Fruit fly (Drosophila melanogaster) whole organism, embryonic: ENCODE measurements around the gene drn.
A peak's percentile ranks its signal among the peaks of the same experiment; 100 is the strongest.

Experiments used
- Blimp-1 ChIP-seq: fragments of 200-800 bp; sonication (Bioruptor generic); optimal IDR thresholded peaks from 3 replicates; lab custom pipeline; 2018; ENCODE audit warnings: missing biosample characterization, missing genetic modification characterization, mild to moderate bottlenecking, moderate library complexity, missing genetic modification reagents
- BtbVII ChIP-seq: fragments of 200-800 bp; sonication (Bioruptor generic); optimal IDR thresholded peaks from 3 replicates; lab custom pipeline; 2017; ENCODE audit warnings: missing biosample characterization, mild to moderate bottlenecking, missing genetic modification characterization
- CG10209 ChIP-seq: fragments of 200-800 bp; sonication (Bioruptor generic); optimal IDR thresholded peaks from 3 replicates; lab custom pipeline; 2017; ENCODE audit warnings: missing biosample characterization, mild to moderate bottlenecking, missing genetic modification characterization, missing genetic modification reagents
- CG10267 ChIP-seq: fragments of 200-800 bp; sonication (Bioruptor generic); optimal IDR thresholded peaks from 2 replicates; lab custom pipeline; 2018; ENCODE audit warnings: missing biosample characterization, mild to moderate bottlenecking, missing genetic modification characterization, moderate library complexity
- CG10959 ChIP-seq: fragments of 200-800 bp; sonication (Bioruptor generic); IDR thresholded peaks from 2 replicates; pipeline ENCODE4 v1.3.6; 2022; ENCODE audit warnings: missing biosample characterization, missing genetic modification characterization
- CG12236 ChIP-seq: fragments of 200-800 bp; sonication (Bioruptor generic); optimal IDR thresholded peaks from 2 replicates; lab custom pipeline; 2016; ENCODE audit warnings: missing biosample characterization, missing genetic modification characterization
- CG12391 ChIP-seq: fragments of 200-800 bp; sonication (Bioruptor generic); optimal IDR thresholded peaks from 3 replicates; lab custom pipeline; 2018; ENCODE audit warnings: missing biosample characterization, mild to moderate bottlenecking, missing genetic modification characterization, moderate library complexity
- CG14441 ChIP-seq: fragments of 200-800 bp; sonication (Bioruptor generic); IDR thresholded peaks from 2 replicates; pipeline ENCODE4 v1.3.6; 2022; ENCODE audit warnings: missing biosample characterization, missing genetic modification characterization
- CG15601 ChIP-seq: fragments of 200-800 bp; sonication (Bioruptor generic); optimal IDR thresholded peaks from 3 replicates; lab custom pipeline; 2019; ENCODE audit warnings: missing biosample characterization, mild to moderate bottlenecking, missing genetic modification characterization, moderate library complexity
- CG1603 ChIP-seq: fragments of 200-800 bp; sonication (Bioruptor generic); optimal IDR thresholded peaks from 2 replicates; lab custom pipeline; 2019; ENCODE audit warnings: missing biosample characterization, mild to moderate bottlenecking, missing genetic modification characterization, moderate library complexity
- CG18764 ChIP-seq: fragments of 200-800 bp; sonication (Bioruptor generic); optimal IDR thresholded peaks from 3 replicates; lab custom pipeline; 2016; ENCODE audit warnings: missing biosample characterization, missing genetic modification characterization
- CG2875 ChIP-seq: fragments of 200-800 bp; sonication (Bioruptor generic); optimal IDR thresholded peaks from 2 replicates; lab custom pipeline; 2017; ENCODE audit warnings: missing biosample characterization, mild to moderate bottlenecking, missing genetic modification characterization, missing genetic modification reagents
- CG30403 ChIP-seq: fragments of 200-800 bp; sonication (Bioruptor generic); optimal IDR thresholded peaks from 3 replicates; lab custom pipeline; 2016; ENCODE audit warnings: missing biosample characterization, missing genetic modification characterization
- CG32532 ChIP-seq: fragments of 200-800 bp; sonication (Bioruptor generic); IDR thresholded peaks from 2 replicates; pipeline ENCODE4 v1.3.6; 2022; ENCODE audit warnings: missing biosample characterization, missing genetic modification characterization
- CG34224 ChIP-seq: fragments of 200-800 bp; sonication (Bioruptor generic); IDR thresholded peaks from 3 replicates; pipeline ENCODE4 v1.3.6; 2022; ENCODE audit warnings: missing biosample characterization, missing genetic modification characterization; ENCODE audit not compliant: partially characterized antibody
- CG3847 ChIP-seq: fragments of 200-800 bp; sonication (Bioruptor generic); IDR thresholded peaks from 2 replicates; pipeline ENCODE4 v1.3.6; 2022; ENCODE audit warnings: missing biosample characterization, missing genetic modification characterization
- CG4328 ChIP-seq: fragments of 200-800 bp; sonication (Bioruptor generic); optimal IDR thresholded peaks from 3 replicates; lab custom pipeline; 2017; ENCODE audit warnings: missing biosample characterization, missing genetic modification reagents, missing genetic modification characterization
- CG4424 ChIP-seq: fragments of 200-800 bp; sonication (Bioruptor generic); optimal IDR thresholded peaks from 3 replicates; lab custom pipeline; 2016; ENCODE audit warnings: missing biosample characterization, missing genetic modification characterization
- CG4707 ChIP-seq: fragments of 200-800 bp; sonication (Bioruptor generic); optimal IDR thresholded peaks from 2 replicates; lab custom pipeline; 2018; ENCODE audit warnings: missing biosample characterization, mild to moderate bottlenecking, missing genetic modification characterization, moderate library complexity
- CG6765 ChIP-seq: fragments of 200-800 bp; sonication (Bioruptor generic); optimal IDR thresholded peaks from 3 replicates; lab custom pipeline; 2017; ENCODE audit warnings: missing biosample characterization, mild to moderate bottlenecking, missing genetic modification characterization
- CTCF ChIP-seq: fragments of 200-800 bp; sonication (Bioruptor generic); optimal IDR thresholded peaks from 2 replicates; lab custom pipeline; 2017; ENCODE audit warnings: missing biosample characterization, mild to moderate bottlenecking, missing genetic modification characterization, moderate library complexity
- Chrac-16 ChIP-seq: fragments of 200-800 bp; sonication (Bioruptor generic); optimal IDR thresholded peaks from 3 replicates; lab custom pipeline; 2016; ENCODE audit warnings: missing biosample characterization, missing genetic modification characterization
- Dbx ChIP-seq: fragments of 200-800 bp; sonication (Bioruptor generic); IDR thresholded peaks from 3 replicates; pipeline ENCODE4 v1.3.6; 2022; ENCODE audit warnings: missing biosample characterization, missing genetic modification characterization
- E2f2 ChIP-seq: fragments of 200-800 bp; sonication (Bioruptor generic); IDR thresholded peaks from 2 replicates; pipeline ENCODE4 v1.3.6; 2022; ENCODE audit warnings: missing biosample characterization, missing genetic modification characterization
- Ets97D ChIP-seq: fragments of 200-800 bp; sonication (Bioruptor generic); optimal IDR thresholded peaks from 3 replicates; lab custom pipeline; 2016; ENCODE audit warnings: missing biosample characterization, missing genetic modification characterization
- Max ChIP-seq: fragments of 200-800 bp; sonication (Bioruptor generic); optimal IDR thresholded peaks from 2 replicates; lab custom pipeline; 2016; ENCODE audit warnings: missing biosample characterization, mild to moderate bottlenecking, missing genetic modification characterization
- Mes4 ChIP-seq: fragments of 200-800 bp; sonication (Bioruptor generic); optimal IDR thresholded peaks from 2 replicates; lab custom pipeline; 2016; ENCODE audit warnings: missing biosample characterization, missing genetic modification characterization
- Oaz ChIP-seq: fragments of 200-800 bp; sonication (Bioruptor generic); IDR thresholded peaks from 2 replicates; pipeline ENCODE4 v1.3.6; 2022; ENCODE audit warnings: missing biosample characterization, missing genetic modification characterization
- Oli ChIP-seq: fragments of 200-800 bp; sonication (Bioruptor generic); optimal IDR thresholded peaks from 2 replicates; lab custom pipeline; 2018; ENCODE audit warnings: missing biosample characterization, mild to moderate bottlenecking, missing genetic modification characterization, moderate library complexity
- Optix ChIP-seq: fragments of 200-800 bp; sonication (Bioruptor generic); IDR thresholded peaks from 3 replicates; pipeline ENCODE4 v1.3.6; 2022; ENCODE audit warnings: missing biosample characterization, missing genetic modification characterization
- Poxn ChIP-seq: fragments of 200-800 bp; sonication (Bioruptor generic); IDR thresholded peaks from 2 replicates; pipeline ENCODE4 v1.3.6; 2022; ENCODE audit warnings: missing biosample characterization, missing genetic modification characterization
- Side ChIP-seq: fragments of 200-800 bp; sonication (Bioruptor generic); optimal IDR thresholded peaks from 2 replicates; lab custom pipeline; 2016; ENCODE audit warnings: missing biosample characterization, missing genetic modification characterization
- Sry-β ChIP-seq: fragments of 200-800 bp; sonication (Bioruptor generic); optimal IDR thresholded peaks from 2 replicates; lab custom pipeline; 2018; ENCODE audit warnings: missing biosample characterization, mild to moderate bottlenecking, missing genetic modification characterization, moderate library complexity
- Taf1 ChIP-seq: fragments of 200-800 bp; sonication (Bioruptor generic); IDR thresholded peaks from 2 replicates; pipeline ENCODE4 v1.3.6; 2022; ENCODE audit warnings: missing biosample characterization, missing genetic modification characterization
- amos ChIP-seq: fragments of 200-800 bp; sonication (Bioruptor generic); IDR thresholded peaks from 2 replicates; pipeline ENCODE4 v1.3.6; 2022; ENCODE audit warnings: missing biosample characterization, missing genetic modification characterization; ENCODE audit not compliant: partially characterized antibody
- bigmax ChIP-seq: fragments of 200-800 bp; sonication (Bioruptor generic); optimal IDR thresholded peaks from 2 replicates; lab custom pipeline; 2018; ENCODE audit warnings: missing biosample characterization, mild to moderate bottlenecking, missing genetic modification characterization
- cato ChIP-seq: fragments of 200-800 bp; sonication (Bioruptor generic); optimal IDR thresholded peaks from 2 replicates; lab custom pipeline; 2016; ENCODE audit warnings: missing biosample characterization, missing genetic modification characterization, borderline replicate concordance
- cg ChIP-seq: fragments of 200-800 bp; sonication (Bioruptor generic); optimal IDR thresholded peaks from 3 replicates; lab custom pipeline; 2019; ENCODE audit warnings: missing biosample characterization, mild to moderate bottlenecking, missing genetic modification characterization, moderate library complexity
- cwo ChIP-seq: fragments of 200-800 bp; sonication (Bioruptor generic); optimal IDR thresholded peaks from 3 replicates; lab custom pipeline; 2017; ENCODE audit warnings: missing biosample characterization, missing genetic modification characterization, mild to moderate bottlenecking, moderate library complexity, missing genetic modification reagents
- exex ChIP-seq: fragments of 200-800 bp; sonication (Bioruptor generic); optimal IDR thresholded peaks from 4 replicates; lab custom pipeline; 2018; ENCODE audit warnings: missing biosample characterization, mild to moderate bottlenecking, missing genetic modification characterization, moderate library complexity
- gem ChIP-seq: fragments of 200-800 bp; sonication (Bioruptor generic); optimal IDR thresholded peaks from 2 replicates; lab custom pipeline; 2019; ENCODE audit warnings: missing biosample characterization, mild to moderate bottlenecking, missing genetic modification characterization, moderate library complexity
- gsb-n ChIP-seq: fragments of 200-800 bp; sonication (Bioruptor generic); optimal IDR thresholded peaks from 3 replicates; lab custom pipeline; 2018; ENCODE audit warnings: missing biosample characterization, mild to moderate bottlenecking, missing genetic modification characterization
- hth ChIP-seq: fragments of >200 bp; optimal IDR thresholded peaks from 2 replicates; lab custom pipeline; 2017; ENCODE audit warnings: inconsistent platforms
- lov ChIP-seq, 2 experiments: fragments of 200-800 bp in 1 of 2; fragments of >200 bp in 1 of 2; sonication (Bioruptor generic) in 1 of 2; IDR thresholded peaks in 1 of 2; optimal IDR thresholded peaks in 1 of 2; 2 replicates in 1 of 2; 3 replicates in 1 of 2; pipeline versions ENCODE4 v1.3.6 to Lab custom; 2017 to 2022; ENCODE audit warnings: missing biosample characterization in 1 of 2, missing genetic modification characterization in 1 of 2
- sqz ChIP-seq: fragments of 200-800 bp; sonication (Bioruptor generic); optimal IDR thresholded peaks from 3 replicates; lab custom pipeline; 2018; ENCODE audit warnings: missing biosample characterization, mild to moderate bottlenecking, missing genetic modification characterization
- sug ChIP-seq: fragments of 200-800 bp; optimal IDR thresholded peaks from 2 replicates; lab custom pipeline; 2019; ENCODE audit warnings: missing biosample characterization, mild to moderate bottlenecking, missing genetic modification characterization, moderate library complexity
- tna ChIP-seq: fragments of 200-800 bp; sonication (Bioruptor generic); IDR thresholded peaks from 2 replicates; pipeline ENCODE4 v1.3.6; 2022; ENCODE audit warnings: missing biosample characterization, missing genetic modification characterization; ENCODE audit not compliant: partially characterized antibody
- trem ChIP-seq: fragments of 200-800 bp; optimal IDR thresholded peaks from 3 replicates; lab custom pipeline; 2019; ENCODE audit warnings: missing biosample characterization, mild to moderate bottlenecking, missing genetic modification characterization, moderate library complexity
- ttk ChIP-seq: fragments of 200-800 bp; sonication (Bioruptor generic); IDR thresholded peaks from 2 replicates; pipeline ENCODE4 v2.1.2; 2022; ENCODE audit warnings: missing biosample characterization, missing genetic modification characterization
- zfh2 ChIP-seq: fragments of 200-800 bp; sonication (Bioruptor generic); optimal IDR thresholded peaks from 2 replicates; lab custom pipeline; 2016; ENCODE audit warnings: missing biosample characterization, missing genetic modification characterization

The drn gene

DNA sequence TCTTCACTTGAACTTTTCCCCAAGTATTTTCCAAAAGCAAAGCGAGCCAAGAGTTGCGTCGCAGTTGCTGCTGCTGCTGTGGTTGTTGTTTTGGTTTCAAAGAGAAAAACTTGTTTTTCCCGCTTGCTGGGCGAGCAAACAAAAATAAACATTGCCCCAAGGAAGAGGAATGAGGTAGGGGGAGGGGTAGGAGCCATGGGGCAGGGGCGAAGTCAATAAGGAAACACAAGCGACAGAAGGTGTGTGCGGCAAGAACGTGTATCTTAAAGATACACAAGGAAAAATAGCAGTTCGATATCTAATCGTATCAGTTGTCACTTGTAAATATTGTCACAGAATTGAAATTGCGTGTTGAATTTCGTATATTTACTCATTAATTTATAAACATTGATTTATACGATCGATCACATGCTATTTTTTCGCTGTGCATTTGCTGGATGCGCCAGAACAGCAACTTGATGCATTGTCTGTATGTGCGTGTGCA lies 53.6 kb downstream of the drn start (continued):
- TF ChIP-seq lov (optimal IDR thresholded peaks at IDR 0.05; lab: Kevin White, UChicago) (no peak), lov (GFP tag; IDR thresholded peaks at IDR 0.05; lab: Robert Waterston, UW) (peak; percentile 79; the same call in 1 of the 3 replicates), Side (GFP tag; lab: Kevin White, UChicago) (peak; percentile 29), bigmax (GFP tag; lab: Kevin White, UChicago) (no peak), hth (lab: Kevin White, UChicago) (no peak), tna (GFP tag; lab: Robert Waterston, UW) (no peak), cato (GFP tag; lab: Kevin White, UChicago) (no peak), CG4328 (GFP tag; lab: Kevin White, UChicago) (peak; percentile 44), CG15601 (tag; lab: Kevin White, UChicago) (peak; percentile 82), CG3847 (no peak; the same call in 1 of the 2 replicates), CG14441 (GFP tag; lab: Robert Waterston, UW) (0 out of 2 replicates have a peak, but pooled peaks have one; percentile 22), CG30403 (GFP tag; lab: Kevin White, UChicago) (peak; percentile 59), Ets97D (GFP tag; lab: Kevin White, UChicago) (no peak), exex (peak; percentile 4), sqz (peak; percentile 72), E2f2 (GFP tag; lab: Robert Waterston, UW) (peak; percentile 47), zfh2 (no peak), CG32532 (GFP tag; lab: Robert Waterston, UW) (peak; percentile 56; the same call in 1 of the 2 replicates), CG10267 (tag; lab: Kevin White, UChicago) (peak; percentile 65), amos (GFP tag; lab: Robert Waterston, UW) (no peak), Taf1 (GFP tag; lab: Robert Waterston, UW) (no peak), CG2875 (GFP tag; lab: Kevin White, UChicago) (peak; percentile 70), Oli (peak; percentile 69), ttk (GFP tag; lab: Robert Waterston, UW) (peak; percentile 54; the same call in 1 of the 2 replicates), BtbVII (GFP tag; lab: Kevin White, UChicago) (peak; percentile 83), Poxn (no peak), Chrac-16 (GFP tag; lab: Kevin White, UChicago) (peak; percentile 46), CG6765 (GFP tag; lab: Kevin White, UChicago) (peak; percentile 20), gsb-n (tag; lab: Kevin White, UChicago) (peak; percentile 80), cwo (GFP tag; lab: Kevin White, UChicago) (peak; percentile 44), gem (peak; percentile 83), CG10209 (peak; percentile 79), Mes4 (GFP tag; lab: Kevin White, UChicago) (no peak), CG34224 (GFP tag; lab: Robert Waterston, UW) (no peak), Oaz (GFP tag; lab: Robert Waterston, UW) (no peak), CG4424 (GFP tag; lab: Kevin White, UChicago) (peak; percentile 76), CG12236 (no peak), Optix (GFP tag; lab: Robert Waterston, UW) (0 out of 3 replicates have a peak, but pooled peaks have one; percentile 35), CG1603 (peak; percentile 91), Max (GFP tag; lab: Kevin White, UChicago) (peak; percentile 26), cg (GFP tag; lab: Kevin White, UChicago) (peak; percentile 15), CG4707 (GFP tag; lab: Kevin White, UChicago) (peak; percentile 61), trem (tag; lab: Kevin White, UChicago) (peak; percentile 76), CG10959 (GFP tag; lab: Robert Waterston, UW) (peak; percentile 67), sug (no peak), CTCF (GFP tag; lab: Kevin White, UChicago) (peak; percentile 25), Sry-β (peak; percentile 33), Blimp-1 (peak; percentile 81), Dbx (GFP tag; lab: Robert Waterston, UW) (peak; percentile 35; the same call in 1 of the 3 replicates), CG18764 (GFP tag; lab: Kevin White, UChicago) (peak; percentile 60), CG12391 (peak; percentile 81)
